Worm (Caenorhabditis elegans): Measurements from ENCODE around the gene pwp-1.
"Not testable (repeated sequence)": the region's sequence is repeated elsewhere in the genome, so short reads cannot be mapped to it uniquely, and the experiment has no call there.

ce11 chrIV:13262849-13263248 is 26.5 kb upstream of the pwp-1 start:
- not testable (repeated sequence) for TF ChIP-seq flt-1 (GFP tag; IDR thresholded peaks at IDR 0.05); ceh-36 (tag; optimal IDR thresholded peaks at IDR 0.05); ets-7 (tag; optimal IDR thresholded peaks at IDR 0.05); hmbx-1 (tag; optimal IDR thresholded peaks at IDR 0.05); ceh-13 (GFP tag; optimal IDR thresholded peaks at IDR 0.05); aly-1 (tag; optimal IDR thresholded peaks at IDR 0.05)
